Fruit fly (Drosophila melanogaster): ENCODE results near the gene CG33978.

DNA sequence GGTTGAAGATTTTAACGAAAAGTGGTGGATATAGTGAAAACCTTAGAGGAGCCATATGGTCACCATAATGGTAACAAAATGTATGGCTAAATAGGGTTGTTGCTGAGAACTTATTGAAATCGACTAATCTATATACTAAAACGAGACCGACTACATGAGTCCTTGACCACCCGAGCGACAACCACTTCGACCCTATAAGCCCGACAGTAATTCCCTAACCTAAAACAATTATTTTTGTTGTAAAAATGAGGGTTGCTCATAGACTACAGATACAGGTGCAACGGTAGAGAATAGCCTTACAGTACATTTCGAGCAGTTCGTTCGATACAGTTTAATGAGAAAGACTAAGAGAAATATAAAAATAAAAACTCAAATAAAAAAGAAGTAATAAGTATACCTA lies 25.0 kb downstream of the CG33978 start, which contains the start of gene CG32006:
- TF ChIP-seq h (optimal IDR thresholded peaks at IDR 0.05) (no peak), Sin3A (optimal IDR thresholded peaks at IDR 0.05) (no peak), Myc (optimal IDR thresholded peaks at IDR 0.05) (no peak), psq (optimal IDR thresholded peaks at IDR 0.05) (no peak)

Data from Kc167 (cell line).